Fruit fly (Drosophila melanogaster) whole organism, wandering third instar larva: ENCODE measurements around the gene nsl1.

Source experiments
- Abd-B ChIP-seq: fragments of >200 bp; optimal IDR thresholded peaks from 2 replicates; lab custom pipeline; 2017; ENCODE audit warnings: missing biosample characterization, missing genetic modification characterization
- CG32264 ChIP-seq: fragments of 200-800 bp; sonication (Bioruptor generic); optimal IDR thresholded peaks from 2 replicates; lab custom pipeline; 2016; ENCODE audit warnings: missing biosample characterization, missing genetic modification characterization
- CrebA ChIP-seq: fragments of 200-800 bp; sonication (Bioruptor generic); optimal IDR thresholded peaks from 2 replicates; lab custom pipeline; 2016; ENCODE audit warnings: missing biosample characterization, mild to moderate bottlenecking, missing genetic modification characterization, borderline replicate concordance
- GATAd ChIP-seq: sonication (Bioruptor generic); optimal IDR thresholded peaks from 2 replicates; lab custom pipeline; 2016; ENCODE audit warnings: missing biosample characterization, missing genetic modification characterization
- HLH106 ChIP-seq: fragments of 200-800 bp; optimal IDR thresholded peaks from 3 replicates; lab custom pipeline; 2019; ENCODE audit warnings: missing biosample characterization, mild to moderate bottlenecking, missing genetic modification characterization, moderate library complexity
- Hnf4 ChIP-seq: fragments of 200-800 bp; sonication (Bioruptor generic); optimal IDR thresholded peaks from 2 replicates; lab custom pipeline; 2016; ENCODE audit warnings: missing biosample characterization, mild to moderate bottlenecking, missing genetic modification characterization
- Hr78 ChIP-seq: fragments of >200 bp; optimal IDR thresholded peaks from 2 replicates; lab custom pipeline; 2017; ENCODE audit warnings: missing biosample characterization, missing genetic modification characterization
- Mio ChIP-seq: sonication (Bioruptor generic); optimal IDR thresholded peaks from 2 replicates; lab custom pipeline; 2016; ENCODE audit warnings: missing biosample characterization, missing genetic modification characterization
- N ChIP-seq: fragments of >200 bp; optimal IDR thresholded peaks from 2 replicates; lab custom pipeline; 2018; ENCODE audit warnings: missing biosample characterization, missing external identifiers, missing genetic modification characterization
- OdsH ChIP-seq: fragments of 200-800 bp; sonication (Bioruptor generic); optimal IDR thresholded peaks from 2 replicates; lab custom pipeline; 2016; ENCODE audit warnings: missing biosample characterization, mild to moderate bottlenecking, missing genetic modification characterization
- Rel ChIP-seq, 2 experiments: fragments of 200-800 bp; sonication (Bioruptor generic) in 1 of 2; optimal IDR thresholded peaks; 2 replicates in 1 of 2; 3 replicates in 1 of 2; lab custom pipeline; 2016 to 2019; ENCODE audit warnings: mild to moderate bottlenecking in 2 of 2, missing biosample characterization in 2 of 2, missing genetic modification characterization in 2 of 2, moderate library complexity in 1 of 2
- Vsx2 ChIP-seq: fragments of 200-300, 225-300 bp; sonication (Bioruptor generic); optimal IDR thresholded peaks from 2 replicates; lab custom pipeline; 2018; ENCODE audit warnings: missing biosample characterization, missing genetic modification characterization; ENCODE audit not compliant: partially characterized antibody
- dmrt93B ChIP-seq: fragments of 200-800 bp; sonication (Bioruptor generic); optimal IDR thresholded peaks from 2 replicates; lab custom pipeline; 2018; ENCODE audit warnings: missing biosample characterization, mild to moderate bottlenecking, missing genetic modification characterization
- dsf ChIP-seq: sonication (Bioruptor generic); optimal IDR thresholded peaks from 2 replicates; lab custom pipeline; 2016; ENCODE audit warnings: missing biosample characterization, missing genetic modification characterization, borderline replicate concordance
- ey ChIP-seq: fragments of 200-800 bp; sonication (Bioruptor generic); optimal IDR thresholded peaks from 2 replicates; lab custom pipeline; 2016; ENCODE audit warnings: missing biosample characterization, missing genetic modification characterization
- foxo ChIP-seq, 2 experiments: fragments of 200-800 bp; sonication (Bioruptor generic); optimal IDR thresholded peaks; 2 replicates in 1 of 2; 3 replicates in 1 of 2; lab custom pipeline; 2016 to 2017; ENCODE audit warnings: missing biosample characterization in 2 of 2, missing genetic modification characterization in 2 of 2
- fru ChIP-seq: fragments of 200-800 bp; sonication (Bioruptor generic); optimal IDR thresholded peaks from 3 replicates; lab custom pipeline; 2016; ENCODE audit warnings: missing biosample characterization, mild to moderate bottlenecking, missing genetic modification characterization
- jim ChIP-seq: fragments of 175-275, 200-325 bp; sonication (Bioruptor generic); optimal IDR thresholded peaks from 2 replicates; lab custom pipeline; 2016; ENCODE audit warnings: missing biosample characterization, mild to moderate bottlenecking, missing genetic modification characterization
- lola ChIP-seq: fragments of >200 bp; optimal IDR thresholded peaks from 2 replicates; lab custom pipeline; 2017; ENCODE audit warnings: missing biosample characterization, missing genetic modification characterization
- psq ChIP-seq: fragments of 200-800 bp; sonication (Bioruptor generic); optimal IDR thresholded peaks from 3 replicates; lab custom pipeline; 2017; ENCODE audit warnings: missing biosample characterization, mild to moderate bottlenecking, missing genetic modification characterization, moderate library complexity
- rgr ChIP-seq: fragments of 200-800 bp; sonication (Bioruptor generic); optimal IDR thresholded peaks from 3 replicates; lab custom pipeline; 2016; ENCODE audit warnings: missing biosample characterization, mild to moderate bottlenecking, missing genetic modification characterization
- sage ChIP-seq: fragments of 200-800 bp; sonication (Bioruptor generic); optimal IDR thresholded peaks from 2 replicates; lab custom pipeline; 2016; ENCODE audit warnings: missing biosample characterization, mild to moderate bottlenecking, missing genetic modification characterization
- sv ChIP-seq: fragments of 200-800 bp; sonication (Bioruptor generic); optimal IDR thresholded peaks from 3 replicates; lab custom pipeline; 2016; ENCODE audit warnings: missing biosample characterization, missing genetic modification characterization

Gene nsl1

DNA sequence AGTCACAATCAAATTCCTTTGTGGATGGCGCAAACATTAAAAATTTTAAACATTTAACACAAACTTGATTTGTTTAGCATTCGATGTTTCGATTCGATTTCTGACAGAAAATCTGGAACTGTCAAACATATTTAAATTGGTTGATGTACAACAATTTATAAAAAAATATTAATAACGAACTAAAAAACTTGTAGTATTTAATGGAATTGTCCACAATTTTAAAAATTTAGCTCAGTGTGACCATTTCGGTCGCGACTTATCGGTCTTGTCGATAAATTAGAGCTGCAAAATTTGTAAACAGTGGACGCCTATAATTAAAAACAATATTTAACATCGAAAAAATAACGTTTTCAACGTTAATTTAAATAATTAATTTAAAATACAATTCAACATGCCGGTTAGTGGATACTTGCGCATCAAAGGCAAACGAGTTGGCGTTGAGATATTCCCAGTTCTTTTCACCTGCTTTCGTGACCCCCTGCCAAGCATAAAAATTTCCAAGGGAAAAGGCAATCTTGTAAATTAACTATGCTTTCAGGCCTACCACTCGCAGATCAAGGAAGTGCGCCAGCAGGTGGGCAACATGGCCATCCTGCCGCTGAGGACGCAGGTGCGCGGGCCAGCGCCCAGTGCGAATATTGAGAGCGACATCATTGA, 40.9 kb downstream of the nsl1 start, which contains the start of the genes CG43317 and Arpc3A:
CG43317 (minus strand) TSS at position 51 of the 657 bp plus-strand sequence.
Arpc3A (plus strand) TSS at position 274 of the 657 bp plus-strand sequence.
- TF ChIP-seq CG32264 (GFP tag; lab: Kevin White, UChicago) (no peak), sage (GFP tag; lab: Kevin White, UChicago) (peak; percentile 40), GATAd (no peak), HLH106 (tag; lab: Kevin White, UChicago) (no peak), lola (GFP tag; lab: Kevin White, UChicago) (no peak)

DNA sequence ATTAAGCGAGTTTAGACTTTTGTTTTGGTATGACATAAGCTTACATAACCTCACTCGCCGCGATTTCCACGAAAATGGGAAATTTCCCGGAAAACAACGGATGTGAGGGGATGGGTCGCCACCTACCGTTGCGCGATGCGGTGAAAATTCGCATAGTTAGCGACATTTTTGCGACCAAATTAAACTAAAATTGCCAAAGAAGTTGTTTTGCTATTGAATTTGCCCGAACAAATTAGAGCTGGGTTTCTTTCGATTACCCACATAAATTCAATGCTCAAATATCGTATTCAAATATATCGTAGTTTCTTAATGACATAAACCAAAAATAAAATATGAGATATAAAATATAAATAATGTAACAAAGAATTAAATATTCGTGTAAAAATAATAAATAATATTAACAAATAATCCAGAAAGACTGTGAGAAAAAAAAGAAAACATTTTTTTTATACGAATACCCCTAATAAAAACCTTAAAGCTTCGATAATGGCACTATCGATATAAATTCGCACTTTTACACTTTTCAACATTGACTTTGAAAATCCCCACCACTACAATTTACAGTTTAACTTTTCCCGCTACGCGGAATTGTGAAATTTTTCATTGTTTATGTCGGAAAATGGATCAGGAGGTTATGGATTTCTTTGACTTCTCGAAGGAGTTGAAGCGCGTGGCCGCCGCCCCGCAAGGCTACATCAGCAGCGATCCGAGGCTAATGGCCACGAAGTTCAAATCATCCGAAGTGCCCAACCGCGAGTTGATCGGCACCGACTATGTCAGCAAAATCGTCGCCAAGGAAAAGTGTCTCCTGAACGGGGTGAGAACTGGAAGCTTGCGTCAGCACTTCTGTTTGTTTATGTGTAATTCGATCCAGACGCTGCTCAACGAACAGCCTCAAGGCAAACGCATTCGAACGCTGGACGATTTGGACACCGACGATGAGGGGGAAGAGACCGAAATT, 43.6 kb downstream of the nsl1 start, which contains the start of the genes ND-23 and spn-E:
ND-23 (minus strand) TSS at position 254 of the 961 bp plus-strand sequence.
spn-E (plus strand) TSS at position 556 of the 961 bp plus-strand sequence.
- peak; percentile 54 for TF ChIP-seq OdsH (GFP tag; lab: Kevin White, UChicago)
- TF ChIP-seq Hnf4 (GFP tag; lab: Kevin White, UChicago) = no peak
- TF ChIP-seq dmrt93B (GFP tag; lab: Kevin White, UChicago) = peak; percentile 7
- TF ChIP-seq sv (GFP tag; lab: Kevin White, UChicago) = peak; percentile 18
- peak; percentile 72 for TF ChIP-seq HLH106 (tag; lab: Kevin White, UChicago)
- no peak for TF ChIP-seq Rel (GFP tag; optimal IDR thresholded peaks at IDR 0.05; lab: Kevin White, UChicago)
- TF ChIP-seq Rel (tag; optimal IDR thresholded peaks at IDR 0.05; lab: Kevin White, UChicago) = peak; percentile 97
- peak in 1 of 2 experiments; percentile 61 for TF ChIP-seq foxo (GFP tag; optimal IDR thresholded peaks at IDR 0.05; lab: Kevin White, UChicago)
- no peak for TF ChIP-seq N (GFP tag; lab: Kevin White, UChicago)
- TF ChIP-seq dsf = no peak
- no peak for TF ChIP-seq fru (GFP tag; lab: Kevin White, UChicago)
- TF ChIP-seq psq (GFP tag; lab: Kevin White, UChicago) = peak; percentile 40
- no peak for TF ChIP-seq GATAd
- TF ChIP-seq ey (GFP tag; lab: Kevin White, UChicago) = no peak
- no peak for TF ChIP-seq CrebA (GFP tag; lab: Kevin White, UChicago)
- no peak for TF ChIP-seq jim (GFP tag; lab: Kevin White, UChicago)
- peak; percentile 30 for TF ChIP-seq rgr (GFP tag; lab: Kevin White, UChicago)

DNA sequence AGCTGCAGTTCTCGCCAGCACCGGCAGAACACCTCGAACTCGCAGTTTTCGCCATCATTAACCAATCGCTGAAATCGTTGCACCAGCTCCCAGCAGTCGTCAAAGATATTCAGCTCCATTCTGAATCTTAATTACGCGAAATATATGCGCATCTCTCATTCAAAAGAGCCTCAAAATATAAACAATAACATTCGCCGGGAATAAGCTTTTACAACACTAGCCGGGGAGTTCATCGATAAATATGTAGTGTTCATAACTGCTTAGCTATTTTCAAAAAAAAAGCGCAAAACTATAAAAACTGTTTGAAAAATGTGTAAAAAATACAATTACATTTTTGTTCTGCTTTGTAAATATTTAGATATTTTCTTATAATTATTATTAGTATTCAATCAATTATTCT, 45.7 kb downstream of the nsl1 start, which contains the start of gene Pbp45:
Pbp45 (minus strand) TSS at position 222 of the 400 bp plus-strand sequence.
- no peak for TF ChIP-seq Vsx2 (GFP tag; lab: Kevin White, UChicago)
- peak; percentile 28 for TF ChIP-seq fru (GFP tag; lab: Kevin White, UChicago)
- peak in 1 of 2 experiments; percentile 54 for TF ChIP-seq foxo (GFP tag; optimal IDR thresholded peaks at IDR 0.05; lab: Kevin White, UChicago)

DNA sequence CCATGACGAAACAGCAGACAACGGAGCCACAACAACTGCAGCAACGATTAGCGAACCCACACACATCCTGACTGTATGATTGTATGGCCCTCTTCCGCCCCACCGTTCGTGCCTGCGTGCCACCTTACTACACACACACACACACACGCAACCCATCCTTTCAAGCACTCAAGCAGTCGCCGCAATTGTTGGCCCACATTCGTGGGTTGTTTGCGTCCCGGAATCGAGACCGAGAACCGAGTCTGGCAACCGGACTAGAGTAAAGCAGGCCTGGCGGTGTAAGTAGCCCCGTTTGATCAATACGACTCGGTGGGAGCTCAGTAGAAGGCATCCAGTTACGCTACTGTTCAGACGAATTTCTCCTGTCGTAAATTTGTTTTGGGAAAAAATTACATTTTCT, 52.7 kb downstream of the nsl1 start, which contains the start of gene CG4546:
CG4546 (plus strand) TSS at position 301 of the 400 bp plus-strand sequence.
- TF ChIP-seq Hr78 (GFP tag; lab: Kevin White, UChicago) (no peak), psq (GFP tag; lab: Kevin White, UChicago) (no peak), Abd-B (GFP tag; lab: Kevin White, UChicago) (no peak), Mio (GFP tag; lab: Kevin White, UChicago) (no peak)
